Fruit fly (Drosophila melanogaster): Measurements from ENCODE around the gene CG7322.

CG7322 gene

DNA sequence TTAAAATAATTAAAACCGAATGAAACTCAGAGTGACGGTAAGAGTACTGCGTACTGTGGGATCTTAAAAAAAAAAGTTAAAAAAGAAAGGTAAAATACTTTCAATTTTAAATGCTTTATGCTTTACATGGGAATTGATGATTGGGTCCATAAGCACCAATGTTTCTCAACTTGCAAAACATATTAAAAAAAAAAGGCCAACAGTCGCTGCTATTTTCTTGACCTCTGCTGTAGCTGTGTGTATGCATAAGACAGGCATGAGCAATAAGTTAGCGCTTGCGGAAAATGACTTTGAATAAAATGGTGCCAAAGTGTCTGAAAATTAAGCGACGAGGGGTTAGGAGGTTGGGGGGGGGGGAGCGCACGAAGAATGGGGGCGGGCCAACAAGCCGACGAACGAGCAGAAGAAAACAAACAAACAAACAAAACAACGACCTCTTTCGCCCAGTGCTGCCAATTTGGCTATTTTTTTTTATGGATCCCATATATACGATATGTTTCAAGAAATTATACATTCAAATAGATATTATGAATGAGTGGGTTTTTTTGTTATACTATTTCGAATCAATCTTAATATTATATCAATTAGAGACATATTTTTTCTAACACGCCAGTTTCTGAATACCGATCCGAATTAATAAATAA is 12.1 kb upstream of the CG7322 start (continued):
- peak; percentile 31 for TF ChIP-seq PHDP (tag; optimal IDR thresholded peaks at IDR 0.05)
- TF ChIP-seq CG8765 (GFP tag; IDR thresholded peaks at IDR 0.05), result no peak
- no peak for TF ChIP-seq tna (GFP tag; IDR thresholded peaks at IDR 0.05; ENCODE audit: partially characterized antibody)
- TF ChIP-seq bigmax (GFP tag; optimal IDR thresholded peaks at IDR 0.05), result no peak
- no peak for TF ChIP-seq inv (GFP tag; IDR thresholded peaks at IDR 0.05; ENCODE audit: partially characterized antibody)
- TF ChIP-seq phol (tag; optimal IDR thresholded peaks at IDR 0.05), result peak; percentile 53
- no peak for TF ChIP-seq NC2β (GFP tag; optimal IDR thresholded peaks at IDR 0.05)
- TF ChIP-seq NFAT (GFP tag; IDR thresholded peaks at IDR 0.05), result peak; percentile 39; the same call in 1 of the 2 replicates
- TF ChIP-seq CG34422 (GFP tag; IDR thresholded peaks at IDR 0.05), result peak; percentile 92
- no peak for TF ChIP-seq Tbp (GFP tag; optimal IDR thresholded peaks at IDR 0.05)
- no peak for TF ChIP-seq cg (GFP tag; optimal IDR thresholded peaks at IDR 0.05)
- TF ChIP-seq az2 (GFP tag; optimal IDR thresholded peaks at IDR 0.05), result peak; percentile 31
- no peak for TF ChIP-seq Neu2 (GFP tag; optimal IDR thresholded peaks at IDR 0.05; ENCODE audit: borderline replicate concordance)
- peak; percentile 31 for TF ChIP-seq CG6813 (GFP tag; optimal IDR thresholded peaks at IDR 0.05)
- TF ChIP-seq CG15601 (tag; optimal IDR thresholded peaks at IDR 0.05), result no peak
- TF ChIP-seq Hr3 (GFP tag; optimal IDR thresholded peaks at IDR 0.05), result peak; percentile 42
- TF ChIP-seq p53 (GFP tag; optimal IDR thresholded peaks at IDR 0.05), result no peak
- TF ChIP-seq kni (GFP tag; optimal IDR thresholded peaks at IDR 0.05), result no peak
- peak; percentile 57 for TF ChIP-seq Sox102F (GFP tag; optimal IDR thresholded peaks at IDR 0.05)
- TF ChIP-seq bowl (GFP tag; IDR thresholded peaks at IDR 0.05), result no peak
- no peak for TF ChIP-seq pan (optimal IDR thresholded peaks at IDR 0.05)
- peak in 1 of 2 experiments; percentile 72 for TF ChIP-seq pan (GFP tag; optimal IDR thresholded peaks at IDR 0.05 in 1 of 2, IDR thresholded peaks at IDR 0.05 in 1 of 2)
- TF ChIP-seq CG5180 (GFP tag; optimal IDR thresholded peaks at IDR 0.05), result peak; percentile 21
- TF ChIP-seq tup (GFP tag; optimal IDR thresholded peaks at IDR 0.05), result no peak
- TF ChIP-seq zen2 (GFP tag; IDR thresholded peaks at IDR 0.05; ENCODE audit: partially characterized antibody), result no peak
- no peak for TF ChIP-seq Trl (optimal IDR thresholded peaks at IDR 0.05)
- TF ChIP-seq Trl (GFP tag; optimal IDR thresholded peaks at IDR 0.05), result peak; percentile 37
- TF ChIP-seq CG6854 (GFP tag; optimal IDR thresholded peaks at IDR 0.05), result no peak
- no peak for TF ChIP-seq CG43689 (GFP tag; IDR thresholded peaks at IDR 0.05)
- no peak for TF ChIP-seq Bdp1 (GFP tag; optimal IDR thresholded peaks at IDR 0.05)
- TF ChIP-seq Meics (GFP tag; optimal IDR thresholded peaks at IDR 0.05), result peak; percentile 51
- no peak for TF ChIP-seq CG4854 (GFP tag; optimal IDR thresholded peaks at IDR 0.05)
- peak; percentile 60; the same call in 1 of the 2 replicates for TF ChIP-seq CG32767 (GFP tag; IDR thresholded peaks at IDR 0.05)
- no peak for TF ChIP-seq HLH4C (GFP tag; IDR thresholded peaks at IDR 0.05; ENCODE audit: partially characterized antibody)
- TF ChIP-seq CG16863 (GFP tag; optimal IDR thresholded peaks at IDR 0.05), result peak; percentile 27
- peak; percentile 27 for TF ChIP-seq Six4 (GFP tag; optimal IDR thresholded peaks at IDR 0.05)
- no peak for TF ChIP-seq hb (GFP tag; IDR thresholded peaks at IDR 0.05; ENCODE audit: partially characterized antibody)
- TF ChIP-seq Poxn (GFP tag; IDR thresholded peaks at IDR 0.05), result no peak
- TF ChIP-seq B-H2 (GFP tag; optimal IDR thresholded peaks at IDR 0.05), result no peak
- no peak for TF ChIP-seq trh (GFP tag; optimal IDR thresholded peaks at IDR 0.05)
- no peak for TF ChIP-seq Taf1 (GFP tag; IDR thresholded peaks at IDR 0.05)
- no peak for TF ChIP-seq Bteb2 (GFP tag; optimal IDR thresholded peaks at IDR 0.05)
- TF ChIP-seq sr (GFP tag; IDR thresholded peaks at IDR 0.05), result peak; percentile 64; the same call in 2 of the 3 replicates
- TF ChIP-seq caup (GFP tag; optimal IDR thresholded peaks at IDR 0.05; ENCODE audit: severe bottlenecking), result peak; percentile 40
- TF ChIP-seq Aef1 (GFP tag; IDR thresholded peaks at IDR 0.05), result peak; percentile 54; the same call in 2 of the 3 replicates
- TF ChIP-seq insv (GFP tag; optimal IDR thresholded peaks at IDR 0.05), result no peak
- no peak for TF ChIP-seq odd (GFP tag; optimal IDR thresholded peaks at IDR 0.05)
- peak; percentile 65; the same call in 1 of the 3 replicates for TF ChIP-seq ci (GFP tag; IDR thresholded peaks at IDR 0.05)
- TF ChIP-seq org-1 (GFP tag; optimal IDR thresholded peaks at IDR 0.05), result peak; percentile 3
- TF ChIP-seq nau (GFP tag; optimal IDR thresholded peaks at IDR 0.05), result no peak
